Worm (Caenorhabditis elegans) whole organism, late embryonic: ENCODE results near the gene K07D4.6.

ENCODE experiments used
- syd-9 ChIP-seq: sonication (generic microtip); optimal IDR thresholded peaks from 2 replicates; lab custom pipeline; 2016; ENCODE audit warnings: mild to moderate bottlenecking, missing genetic modification characterization, moderate library complexity, missing compliant biosample characterization
- tbx-2 ChIP-seq: sonication (generic microtip); optimal IDR thresholded peaks from 2 replicates; lab custom pipeline; 2016; ENCODE audit warnings: missing genetic modification characterization, missing compliant biosample characterization
- unc-55 ChIP-seq: sonication (generic microtip); optimal IDR thresholded peaks from 2 replicates; lab custom pipeline; 2017; ENCODE audit warnings: missing biosample characterization, missing genetic modification reagents, missing genetic modification characterization

DNA sequence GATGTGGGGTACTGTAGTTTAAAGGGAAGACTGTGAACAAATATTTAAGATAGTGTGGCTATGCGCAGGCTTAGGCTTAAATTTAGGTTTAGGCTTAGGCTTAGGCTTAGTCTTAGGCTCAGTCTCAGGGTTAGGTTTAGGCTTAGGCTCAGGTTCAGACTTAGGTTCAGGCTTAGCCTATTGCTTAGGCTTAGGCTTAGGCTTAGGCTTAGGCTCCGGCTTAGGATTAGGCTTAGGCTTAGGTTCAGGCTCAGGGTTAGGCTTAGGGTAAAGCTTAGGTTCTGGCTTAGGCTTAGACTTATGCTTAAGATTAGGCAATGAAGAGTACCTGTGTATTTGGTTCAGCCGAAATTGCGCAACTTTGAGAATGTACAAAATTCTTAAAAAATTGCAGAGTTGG, 34.3 kb downstream of the K07D4.6 start:
- TF ChIP-seq syd-9 (tag; lab: Kevin White, UChicago) (no peak), unc-55 (GFP tag; lab: Kevin White, UChicago) (no peak), tbx-2 (tag; lab: Kevin White, UChicago) (no peak)
